In genomic region chr3L:3455555-3455939, dm6 we compare ENCODE assay signal across 2 fruit fly cellular contexts.
TF ChIP-seq lines count a peak whose summit lies in the region.

No protein-coding gene starts in this region.

- TF ChIP-seq CTCF in whole organism, embryonic (GFP tag; optimal IDR thresholded peaks at IDR 0.05; lab: Kevin White, UChicago), result no peak

TF ChIP-seq in whole organism, adult, 20 proteins besides CTCF, POLR2A, EP300 and RAD21:
- no peak for TF ChIP-seq bab1 (GFP tag; optimal IDR thresholded peaks at IDR 0.05; lab: Kevin White, UChicago)
- TF ChIP-seq ovo (GFP tag; optimal IDR thresholded peaks at IDR 0.05; lab: Kevin White, UChicago), result no peak
- peak; percentile 96 for TF ChIP-seq tj (GFP tag; optimal IDR thresholded peaks at IDR 0.05; lab: Kevin White, UChicago)
- TF ChIP-seq CG14711 (tag; optimal IDR thresholded peaks at IDR 0.05; lab: Kevin White, UChicago), result no peak
- no peak for TF ChIP-seq CG5204 (GFP tag; optimal IDR thresholded peaks at IDR 0.05; lab: Kevin White, UChicago)
- TF ChIP-seq Hr96 (GFP tag; optimal IDR thresholded peaks at IDR 0.05; lab: Kevin White, UChicago), result no peak
- TF ChIP-seq Mnt (GFP tag; optimal IDR thresholded peaks at IDR 0.05; lab: Kevin White, UChicago), result no peak
- TF ChIP-seq CG11617 (GFP tag; optimal IDR thresholded peaks at IDR 0.05; lab: Kevin White, UChicago), result no peak

TF ChIP-seq in whole organism, embryonic, 481 proteins besides CTCF, POLR2A, EP300 and RAD21:
- TF ChIP-seq fd102C (GFP tag; optimal IDR thresholded peaks at IDR 0.05; lab: Kevin White, UChicago) (no peak), CG1233 (GFP tag; optimal IDR thresholded peaks at IDR 0.05; lab: Kevin White, UChicago) (no peak), eyg (GFP tag; optimal IDR thresholded peaks at IDR 0.05; lab: Kevin White, UChicago) (no peak), cg (GFP tag; optimal IDR thresholded peaks at IDR 0.05; lab: Kevin White, UChicago) (peak; percentile 8), chm (GFP tag; IDR thresholded peaks at IDR 0.05; lab: Robert Waterston, UW) (no peak), CG6654 (GFP tag; optimal IDR thresholded peaks at IDR 0.05; lab: Kevin White, UChicago) (no peak), stc (GFP tag; IDR thresholded peaks at IDR 0.05; lab: Robert Waterston, UW) (no peak), CG15601 (tag; optimal IDR thresholded peaks at IDR 0.05; lab: Kevin White, UChicago) (no peak), Atf-2 (GFP tag; optimal IDR thresholded peaks at IDR 0.05; lab: Kevin White, UChicago) (no peak), chinmo (GFP tag; IDR thresholded peaks at IDR 0.05; lab: Robert Waterston, UW; ENCODE audit: partially characterized antibody) (0 out of 4 replicates have a peak, but pooled peaks have one; percentile 0), lbe (GFP tag; optimal IDR thresholded peaks at IDR 0.05; lab: Kevin White, UChicago) (no peak), dm (GFP tag; optimal IDR thresholded peaks at IDR 0.05; lab: Kevin White, UChicago) (no peak), Sox100B (GFP tag; optimal IDR thresholded peaks at IDR 0.05; lab: Kevin White, UChicago) (no peak), CG8388 (GFP tag; optimal IDR thresholded peaks at IDR 0.05; lab: Kevin White, UChicago) (no peak), Antp (GFP tag; optimal IDR thresholded peaks at IDR 0.05; lab: Kevin White, UChicago) (no peak), tap (tag; optimal IDR thresholded peaks at IDR 0.05; lab: Kevin White, UChicago) (no peak), Lpt (GFP tag; optimal IDR thresholded peaks at IDR 0.05; lab: Kevin White, UChicago) (no peak), CG34224 (GFP tag; IDR thresholded peaks at IDR 0.05; lab: Robert Waterston, UW; ENCODE audit: partially characterized antibody) (no peak), Awh (GFP tag; IDR thresholded peaks at IDR 0.05; lab: Robert Waterston, UW) (peak; percentile 71)
TF ChIP-seq in whole organism, embryonic: peak in this region for 3.
